Fruit fly (Drosophila melanogaster): ENCODE data around the gene NP15.6.

Gene NP15.6

DNA sequence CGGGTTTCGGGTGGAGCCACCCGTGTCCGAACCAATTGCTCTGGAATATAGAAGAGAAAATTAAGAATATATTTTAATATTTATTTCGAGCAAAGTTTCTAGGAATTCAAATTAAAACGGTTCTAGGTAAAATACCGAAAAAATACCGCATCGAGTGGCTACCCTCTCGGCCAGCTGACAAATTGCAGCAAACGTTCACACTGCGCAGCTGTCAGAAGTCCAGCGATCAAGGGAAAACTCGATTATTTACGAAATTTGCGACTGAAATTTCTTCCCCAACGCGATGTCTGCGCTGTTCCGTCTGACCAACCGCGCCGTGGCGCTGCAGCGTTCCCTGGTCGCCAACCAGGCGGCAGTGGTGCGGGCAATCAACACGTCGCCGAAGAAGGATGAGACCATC, at the start of gene NP15.6:
TSS of gene NP15.6 (plus strand) at position 204 of the 400 bp plus-strand sequence.
- TF ChIP-seq EcR (GFP tag; optimal IDR thresholded peaks at IDR 0.05) (no peak), psq (optimal IDR thresholded peaks at IDR 0.05) (no peak), pan (optimal IDR thresholded peaks at IDR 0.05) (no peak), CG8478 (optimal IDR thresholded peaks at IDR 0.05) (no peak), usp (GFP tag; optimal IDR thresholded peaks at IDR 0.05) (no peak), Dll (optimal IDR thresholded peaks at IDR 0.05) (no peak)

DNA sequence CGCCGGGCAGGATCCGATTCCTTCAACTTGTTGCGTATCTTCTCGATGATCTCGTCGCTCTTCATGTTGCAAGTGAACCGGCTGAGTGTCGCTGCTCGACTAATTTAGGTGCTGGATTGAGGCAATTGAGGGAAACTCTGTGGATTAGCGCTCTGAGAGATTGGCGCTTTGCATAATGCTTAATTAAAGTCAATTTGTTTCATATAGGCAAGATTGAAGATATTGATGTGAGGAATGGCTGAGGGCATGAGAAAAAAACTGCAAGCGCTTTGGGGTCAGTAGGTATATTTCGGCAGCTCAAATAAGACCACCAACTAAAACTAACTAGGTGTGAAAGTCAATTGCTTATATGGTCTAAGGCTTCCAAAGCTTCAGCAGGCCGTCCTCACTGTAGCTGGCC, 48.5 kb upstream of the NP15.6 start, which contains the start of gene euc:
TSS of gene euc (minus strand) at position 101 of the 400 bp plus-strand sequence.
- TF ChIP-seq usp (GFP tag; optimal IDR thresholded peaks at IDR 0.05) (no peak), pan (optimal IDR thresholded peaks at IDR 0.05) (no peak), Dll (optimal IDR thresholded peaks at IDR 0.05) (no peak), EcR (GFP tag; optimal IDR thresholded peaks at IDR 0.05) (no peak), CG8478 (optimal IDR thresholded peaks at IDR 0.05) (no peak), psq (optimal IDR thresholded peaks at IDR 0.05) (no peak)

DNA sequence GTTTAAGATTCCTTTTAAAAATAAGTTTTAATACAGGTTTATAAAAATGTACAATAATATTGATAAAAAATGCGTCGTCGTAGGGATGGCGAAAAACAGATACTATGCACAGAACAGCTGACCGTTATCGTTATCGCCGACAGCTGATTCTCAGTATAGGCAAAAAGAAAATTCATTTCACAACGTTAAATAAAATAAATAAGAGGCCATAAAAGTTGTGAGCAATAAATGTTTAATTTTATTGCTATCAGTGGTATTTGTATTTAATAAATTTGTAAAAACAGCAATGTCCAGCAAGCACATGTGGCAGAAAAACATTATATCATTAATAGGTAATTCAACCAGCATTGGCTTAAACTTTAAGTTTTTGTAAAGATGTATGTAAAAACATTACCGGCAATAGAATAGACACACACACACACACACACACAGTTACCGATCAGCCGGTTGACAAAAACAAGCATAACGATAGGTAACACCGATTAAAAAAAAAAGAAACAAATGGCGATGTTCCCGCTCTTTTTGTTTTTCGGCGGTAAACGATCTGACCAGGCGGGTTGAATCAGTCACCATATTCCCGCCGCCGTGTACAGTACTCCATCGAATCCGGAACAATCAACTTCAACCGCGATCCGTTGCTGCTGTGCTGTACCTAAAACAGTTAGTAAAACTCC, 46.2 kb upstream of the NP15.6 start, which contains the start of the genes dnk and Smu1:
TSS of gene dnk (plus strand) at position 133 of the 674 bp plus-strand sequence.
TSS of gene Smu1 (minus strand) at position 462 of the 674 bp plus-strand sequence.
- TF ChIP-seq pan (optimal IDR thresholded peaks at IDR 0.05) (no peak), usp (GFP tag; optimal IDR thresholded peaks at IDR 0.05) (no peak)

DNA sequence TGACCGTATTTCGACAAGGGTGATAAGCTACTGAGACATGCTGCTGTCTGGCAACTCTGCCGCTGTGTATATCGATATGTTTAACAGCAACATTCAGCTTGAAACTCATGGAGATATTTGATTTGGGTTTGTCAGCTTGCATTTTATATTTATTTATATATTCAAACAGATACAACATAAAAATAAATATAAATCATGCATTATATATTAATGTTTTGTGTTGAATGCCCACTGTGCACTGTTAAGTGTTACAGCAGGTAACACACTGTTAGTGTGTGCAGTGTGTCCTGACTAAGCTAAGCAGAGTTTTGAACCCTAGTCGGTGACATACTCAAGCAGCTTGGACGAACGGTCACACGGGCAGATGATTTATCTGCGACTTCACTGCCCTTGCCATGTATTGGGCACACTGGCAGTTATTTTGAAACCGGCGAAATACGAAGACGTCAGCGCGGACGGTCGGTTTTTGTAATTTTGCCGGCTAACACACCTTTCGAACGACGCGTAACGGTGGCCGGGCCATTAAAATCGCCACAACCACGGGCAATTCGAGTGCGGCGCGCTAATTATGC, 43.5 kb upstream of the NP15.6 start, which contains the start of the genes snRNP-U1-C and gukh:
TSS of gene snRNP-U1-C (minus strand) at position 37 of the 572 bp plus-strand sequence.
TSS of gene gukh (plus strand) at position 412 of the 572 bp plus-strand sequence.
- TF ChIP-seq CG8478 (optimal IDR thresholded peaks at IDR 0.05) (no peak), psq (optimal IDR thresholded peaks at IDR 0.05) (no peak), pan (optimal IDR thresholded peaks at IDR 0.05) (no peak), Dll (optimal IDR thresholded peaks at IDR 0.05) (no peak), EcR (GFP tag; optimal IDR thresholded peaks at IDR 0.05) (no peak), usp (GFP tag; optimal IDR thresholded peaks at IDR 0.05) (no peak)

DNA sequence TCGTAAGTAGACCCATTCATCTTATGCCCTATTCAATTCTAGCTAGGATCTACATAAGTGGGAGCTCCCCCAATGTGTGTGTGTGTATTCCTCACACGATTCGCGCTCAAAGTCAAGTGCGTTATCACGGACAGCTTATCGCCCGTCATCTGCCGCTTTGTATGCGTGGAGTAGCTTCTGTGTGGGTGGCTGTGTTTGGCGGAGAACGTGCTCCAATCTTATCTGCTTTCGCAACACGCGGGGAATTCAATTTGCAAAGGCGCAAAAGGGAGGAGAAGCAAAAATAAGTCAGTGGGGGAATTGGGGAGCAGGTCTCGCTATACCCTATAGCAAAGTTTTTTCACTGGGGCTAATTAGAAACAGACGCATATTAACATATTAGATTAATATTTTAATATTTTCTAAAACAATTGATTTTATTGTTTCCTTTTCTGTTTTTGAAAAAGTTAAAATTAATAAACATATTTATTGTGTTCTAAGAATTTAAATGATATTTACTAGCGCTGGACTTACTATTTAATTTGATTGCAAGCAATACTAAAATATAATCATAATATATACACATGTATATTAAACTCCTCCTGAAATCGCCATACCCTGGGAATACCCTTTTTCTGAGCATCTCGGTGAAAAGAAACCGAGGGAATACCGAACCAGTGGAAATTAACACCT, 41.9 kb upstream of the NP15.6 start:
- TF ChIP-seq pan (optimal IDR thresholded peaks at IDR 0.05) (peak; percentile 59), CG8478 (optimal IDR thresholded peaks at IDR 0.05) (no peak), usp (GFP tag; optimal IDR thresholded peaks at IDR 0.05) (no peak), Dll (optimal IDR thresholded peaks at IDR 0.05) (no peak), EcR (GFP tag; optimal IDR thresholded peaks at IDR 0.05) (no peak), psq (optimal IDR thresholded peaks at IDR 0.05) (no peak)

DNA sequence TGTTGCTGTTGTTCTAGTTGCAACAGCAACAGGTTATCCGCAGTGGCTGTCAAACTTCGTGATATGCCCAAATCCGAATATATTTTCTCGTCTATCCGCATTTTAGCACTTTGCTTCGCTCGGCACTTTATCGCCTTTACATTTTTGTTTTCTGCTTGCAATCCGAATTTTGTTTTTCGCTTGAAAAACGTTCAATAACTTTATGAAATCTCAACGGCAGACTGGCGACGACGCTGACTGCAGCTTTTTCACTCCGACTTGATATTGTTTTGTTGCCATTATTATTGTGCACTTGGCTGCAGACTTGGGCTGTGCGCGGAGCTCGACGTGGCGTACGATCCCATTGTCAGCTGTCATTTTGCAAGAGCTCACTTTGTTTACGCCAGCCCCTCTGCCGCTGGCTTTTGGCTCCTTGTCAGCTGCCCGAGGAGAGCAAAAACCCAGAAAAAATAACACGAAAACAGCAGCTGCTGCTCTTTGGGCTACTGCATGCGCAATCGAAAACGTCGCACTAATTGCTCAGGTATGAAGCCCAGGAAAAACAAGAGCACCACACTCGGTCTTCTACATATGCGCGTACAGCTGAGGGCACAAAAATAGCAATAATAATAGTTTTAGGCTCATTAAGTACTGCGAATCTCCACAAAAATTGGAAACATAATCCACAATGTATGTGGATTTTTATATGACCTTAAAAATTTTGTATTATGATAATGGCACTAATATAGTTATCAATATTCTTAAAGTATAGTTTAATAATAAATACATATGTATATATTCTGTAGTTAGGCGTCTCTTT, 40.9 kb upstream of the NP15.6 start:
- TF ChIP-seq CG8478 (optimal IDR thresholded peaks at IDR 0.05): no peak
- no peak for TF ChIP-seq EcR (GFP tag; optimal IDR thresholded peaks at IDR 0.05)
- no peak for TF ChIP-seq pan (optimal IDR thresholded peaks at IDR 0.05)
- no peak for TF ChIP-seq psq (optimal IDR thresholded peaks at IDR 0.05)
- no peak for TF ChIP-seq usp (GFP tag; optimal IDR thresholded peaks at IDR 0.05)
- TF ChIP-seq Dll (optimal IDR thresholded peaks at IDR 0.05): no peak

DNA sequence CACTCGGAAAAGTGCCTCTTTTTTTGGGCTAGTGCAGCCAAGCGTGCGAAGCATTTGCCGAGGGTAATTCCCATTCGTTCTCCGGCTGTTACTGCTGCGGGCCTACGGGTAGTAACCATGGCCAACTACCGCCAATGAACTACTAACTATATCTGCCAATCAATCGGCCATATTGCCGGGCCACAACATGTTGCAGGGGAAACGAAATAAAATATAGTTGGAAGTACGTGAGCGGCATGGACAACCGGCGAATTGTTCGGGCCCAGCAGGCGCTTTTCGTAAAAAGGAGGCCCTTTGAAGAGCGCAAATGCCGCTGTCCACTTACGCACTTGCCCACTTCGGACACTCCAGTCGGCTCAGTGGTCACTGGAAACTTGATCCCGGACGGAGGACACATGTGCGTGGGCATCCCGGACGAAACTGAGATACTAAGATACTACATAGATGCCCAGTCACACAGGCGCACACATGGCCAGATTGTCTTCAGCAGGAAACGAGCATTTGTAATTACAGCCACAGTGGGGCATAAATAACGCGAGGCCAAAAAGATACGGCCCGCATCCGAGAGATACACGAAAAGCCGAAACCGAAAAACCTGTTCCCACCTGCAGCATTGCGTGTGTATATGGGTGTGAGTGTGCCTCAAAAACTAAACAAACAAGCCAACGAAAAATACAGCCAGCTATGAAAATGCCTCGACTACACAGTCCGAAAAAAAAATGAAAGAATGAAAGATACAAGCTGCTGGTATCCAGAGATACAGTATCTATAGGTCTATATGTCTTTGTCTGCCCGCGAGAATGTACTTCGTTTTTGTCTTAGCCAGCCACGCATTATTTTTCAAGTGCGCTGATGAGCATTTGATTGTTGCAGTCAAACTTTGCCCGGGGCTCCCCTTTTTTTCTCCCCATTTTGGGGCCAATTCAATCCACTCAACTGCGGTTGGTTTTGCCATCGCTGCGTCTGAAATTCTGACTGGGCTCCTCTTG, 39.4 kb upstream of the NP15.6 start:
- TF ChIP-seq Dll (optimal IDR thresholded peaks at IDR 0.05) (peak; percentile 40), pan (optimal IDR thresholded peaks at IDR 0.05) (no peak), usp (GFP tag; optimal IDR thresholded peaks at IDR 0.05) (no peak)

DNA sequence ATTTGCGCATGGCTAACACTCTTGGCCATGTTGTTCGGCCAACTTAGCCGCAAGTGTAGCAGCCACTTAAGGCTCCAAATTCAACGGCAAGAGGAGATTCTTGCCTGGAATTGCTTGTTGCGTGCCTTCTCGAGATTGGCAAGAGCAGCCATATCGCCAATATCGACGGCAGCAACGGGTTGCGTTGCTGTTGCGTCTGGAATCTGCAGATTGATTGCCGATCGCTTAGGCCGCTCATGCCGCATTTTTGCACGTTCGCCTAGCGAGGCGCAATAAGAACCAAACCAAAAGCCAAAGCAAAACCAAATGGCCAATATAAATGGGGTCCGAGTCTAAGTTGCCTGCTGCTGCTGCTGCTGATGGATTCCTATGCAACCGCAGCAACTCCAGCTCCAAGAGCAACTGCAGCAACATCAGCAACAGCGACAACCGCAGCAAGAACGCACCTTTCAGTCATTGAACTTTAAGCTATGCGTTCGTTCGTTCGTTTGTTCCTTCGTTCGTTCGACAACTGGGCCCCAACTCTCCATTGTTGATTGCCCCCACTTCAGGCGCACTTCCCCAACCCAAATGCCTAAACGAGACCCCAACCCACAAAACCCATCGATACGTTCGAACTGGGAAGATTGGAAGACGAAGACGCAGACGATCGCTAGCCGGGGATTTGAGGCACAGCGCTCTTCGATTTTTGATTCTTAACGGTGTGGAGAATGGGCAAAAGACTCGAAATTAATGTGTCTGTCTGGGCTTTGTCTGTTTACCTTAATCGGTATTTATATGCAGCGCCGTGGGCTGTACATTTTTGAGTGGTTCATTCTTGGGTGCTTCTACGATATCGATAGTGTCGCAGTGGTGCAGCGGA, 38.0 kb upstream of the NP15.6 start:
- no peak for TF ChIP-seq CG8478 (optimal IDR thresholded peaks at IDR 0.05)
- TF ChIP-seq EcR (GFP tag; optimal IDR thresholded peaks at IDR 0.05): no peak
- TF ChIP-seq psq (optimal IDR thresholded peaks at IDR 0.05): no peak
- no peak for TF ChIP-seq usp (GFP tag; optimal IDR thresholded peaks at IDR 0.05)
- TF ChIP-seq Dll (optimal IDR thresholded peaks at IDR 0.05): no peak
- no peak for TF ChIP-seq pan (optimal IDR thresholded peaks at IDR 0.05)

DNA sequence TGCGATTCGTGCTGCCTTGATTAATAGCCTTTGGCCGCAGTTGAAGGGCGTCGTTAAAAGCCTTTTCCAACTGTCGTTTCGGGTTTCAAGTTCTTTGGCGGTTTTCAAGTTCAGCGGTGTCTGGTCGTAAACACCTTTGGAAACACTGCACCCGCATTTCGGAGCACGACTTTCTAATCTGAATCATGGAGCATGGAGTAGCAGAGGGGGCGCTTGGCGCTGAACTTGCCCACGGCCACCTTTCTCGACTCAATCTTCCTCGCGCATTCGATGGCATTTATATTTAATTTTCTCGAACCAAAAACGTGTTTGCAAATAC, 37.4 kb upstream of the NP15.6 start:
- no peak for TF ChIP-seq CG8478 (optimal IDR thresholded peaks at IDR 0.05)
- no peak for TF ChIP-seq pan (optimal IDR thresholded peaks at IDR 0.05)
- no peak for TF ChIP-seq usp (GFP tag; optimal IDR thresholded peaks at IDR 0.05)
- TF ChIP-seq EcR (GFP tag; optimal IDR thresholded peaks at IDR 0.05): no peak
- TF ChIP-seq psq (optimal IDR thresholded peaks at IDR 0.05): no peak
- no peak for TF ChIP-seq Dll (optimal IDR thresholded peaks at IDR 0.05)

DNA sequence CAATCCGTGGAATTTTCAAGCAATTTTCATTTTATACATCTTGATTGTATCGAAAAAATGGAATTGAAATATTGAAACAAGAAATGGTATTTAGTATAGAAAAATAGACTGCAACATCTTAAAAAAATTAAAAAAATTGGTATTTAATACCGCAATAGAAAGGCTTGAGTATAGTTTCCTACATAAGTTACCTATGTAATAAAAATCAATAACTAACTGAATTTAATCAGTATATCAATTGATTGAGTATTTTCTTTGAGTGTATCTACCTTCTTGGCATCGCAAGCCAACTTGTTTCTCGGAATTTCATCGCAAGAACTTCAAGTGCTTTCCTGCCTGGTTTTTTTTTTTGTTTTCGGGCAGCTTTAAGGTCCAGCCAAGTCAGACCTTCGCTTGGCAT, 36.7 kb upstream of the NP15.6 start:
- TF ChIP-seq psq (optimal IDR thresholded peaks at IDR 0.05) (no peak), pan (optimal IDR thresholded peaks at IDR 0.05) (no peak), EcR (GFP tag; optimal IDR thresholded peaks at IDR 0.05) (no peak), usp (GFP tag; optimal IDR thresholded peaks at IDR 0.05) (no peak), CG8478 (optimal IDR thresholded peaks at IDR 0.05) (no peak), Dll (optimal IDR thresholded peaks at IDR 0.05) (no peak)

All from whole organism.